Worm (Caenorhabditis elegans) whole organism, early embryonic: ENCODE results near the gene tceb-3.

ENCODE experiments used
- aly-1 ChIP-seq: sonication (generic microtip); optimal IDR thresholded peaks from 2 replicates; lab custom pipeline; 2016; ENCODE audit warnings: missing genetic modification characterization, missing compliant biosample characterization
- ama-1 ChIP-seq: fragments of 150-350 bp; optimal IDR thresholded peaks from 2 replicates; lab custom pipeline; 2014
- ceh-13 ChIP-seq: fragments of 200-800 bp; sonication (Bioruptor generic); optimal IDR thresholded peaks from 2 replicates; lab custom pipeline; 2018; ENCODE audit warnings: mild to moderate bottlenecking, missing genetic modification characterization, missing compliant biosample characterization
- ceh-36 ChIP-seq: sonication (generic microtip); optimal IDR thresholded peaks from 2 replicates; lab custom pipeline; 2016; ENCODE audit warnings: missing genetic modification characterization, inconsistent platforms, missing compliant biosample characterization
- ets-7 ChIP-seq: sonication (generic microtip); optimal IDR thresholded peaks from 2 replicates; lab custom pipeline; 2016; ENCODE audit warnings: missing genotype, missing genetic modification characterization, missing compliant biosample characterization
- flt-1 ChIP-seq: fragments of 200-800 bp; sonication (Bioruptor generic); IDR thresholded peaks from 2 replicates; pipeline ENCODE4 v1.3.6; 2022; ENCODE audit warnings: missing genetic modification characterization, missing compliant biosample characterization
- scrt-1 ChIP-seq: fragments of 200-800 bp; sonication (Bioruptor generic); IDR thresholded peaks from 2 replicates; pipeline ENCODE4 v1.3.6; 2022; ENCODE audit warnings: missing genetic modification characterization, missing compliant biosample characterization
- tbx-11 ChIP-seq: fragments of 200-800 bp; sonication (Bioruptor generic); IDR thresholded peaks from 2 replicates; pipeline ENCODE4 v1.3.6; 2022; ENCODE audit warnings: missing genetic modification characterization, missing compliant biosample characterization

- TF ChIP-seq aly-1 (tag; lab: Kevin White, UChicago) (no peak), scrt-1 (GFP tag; lab: Robert Waterston, UW) (no peak), ama-1 (lab: Kevin White, UChicago) (no peak), flt-1 (GFP tag; lab: Robert Waterston, UW) (no peak), ceh-13 (GFP tag; lab: Kevin White, UChicago) (no peak), ets-7 (tag; lab: Kevin White, UChicago) (no peak), ceh-36 (tag; lab: Kevin White, UChicago) (no peak), tbx-11 (GFP tag; lab: Robert Waterston, UW) (no peak)
Measured at ce11 chrII:10918293-10918756, 28.9 kb downstream of the tceb-3 start, which contains the start of gene tba-4.
